Worm (Caenorhabditis elegans): ENCODE results near the gene F56B3.11.

DNA sequence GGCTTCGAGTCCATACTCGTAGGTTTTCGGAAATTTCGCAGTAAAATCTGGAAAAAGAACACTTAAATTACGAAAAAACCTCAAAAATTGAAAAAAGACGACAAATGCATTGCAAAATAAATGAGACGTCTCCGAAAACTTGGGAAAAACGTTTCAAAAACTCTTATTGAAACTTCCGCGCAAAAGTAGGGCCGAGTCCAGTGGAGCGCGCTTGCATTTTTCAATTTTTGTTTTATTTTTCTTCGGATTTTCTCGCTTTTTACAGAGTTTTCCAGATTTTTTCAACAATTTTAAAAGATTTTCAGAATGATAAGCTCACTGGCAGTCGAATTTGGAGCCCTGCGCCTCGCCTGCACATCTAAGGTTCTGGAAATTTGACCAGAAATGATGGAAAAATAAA, 23.4 kb downstream of the F56B3.11 start, which contains the start of gene mrpl-2:
- TF ChIP-seq elt-2 (tag; optimal IDR thresholded peaks at IDR 0.05) = no peak
- TF ChIP-seq ceh-82 (tag; optimal IDR thresholded peaks at IDR 0.05) = no peak
- no peak for TF ChIP-seq unc-62 (GFP tag; optimal IDR thresholded peaks at IDR 0.05)
- TF ChIP-seq ama-1 (optimal IDR thresholded peaks at IDR 0.05) = no peak
- no peak for TF ChIP-seq lsy-12 (tag; optimal IDR thresholded peaks at IDR 0.05)
- TF ChIP-seq ceh-28 (tag; optimal IDR thresholded peaks at IDR 0.05) = no peak
- no peak for TF ChIP-seq aly-2 (tag; optimal IDR thresholded peaks at IDR 0.05)
- TF ChIP-seq nhr-43 (tag; optimal IDR thresholded peaks at IDR 0.05; ENCODE audit: poor library complexity, severe bottlenecking) = no peak
- no peak for TF ChIP-seq nhr-76 (tag; optimal IDR thresholded peaks at IDR 0.05)
- no peak for TF ChIP-seq nhr-11 (tag; optimal IDR thresholded peaks at IDR 0.05)
- TF ChIP-seq egl-27 (tag; optimal IDR thresholded peaks at IDR 0.05) = no peak
- TF ChIP-seq ZK546.5 (tag; optimal IDR thresholded peaks at IDR 0.05) = no peak

Measured in whole organism, L3 larva.